Worm (Caenorhabditis elegans) whole organism, L1 larva: ENCODE data around the gene hmg-1.2.

Source experiments
- C16A3.4 ChIP-seq: fragments of 150-350 bp; optimal IDR thresholded peaks from 2 replicates; lab custom pipeline; 2014; ENCODE audit warnings: missing biosample characterization, missing genetic modification characterization
- C34B4.2 ChIP-seq: sonication (generic microtip); optimal IDR thresholded peaks from 2 replicates; lab custom pipeline; 2017; ENCODE audit warnings: mild to moderate bottlenecking, missing genetic modification characterization, missing compliant biosample characterization
- aha-1 ChIP-seq: fragments of 150-350 bp; optimal IDR thresholded peaks from 2 replicates; lab custom pipeline; 2014; ENCODE audit warnings: missing biosample characterization, missing genetic modification characterization
- alr-1 ChIP-seq: fragments of 200-800 bp; sonication (Bioruptor generic); optimal IDR thresholded peaks from 2 replicates; lab custom pipeline; 2018; ENCODE audit warnings: borderline replicate concordance, mild to moderate bottlenecking, missing genetic modification characterization, missing compliant biosample characterization
- aly-2 ChIP-seq: fragments of 150-350 bp; optimal IDR thresholded peaks from 2 replicates; lab custom pipeline; 2014; ENCODE audit warnings: missing biosample characterization, missing genetic modification characterization
- blmp-1 ChIP-seq: fragments of 150-350 bp; optimal IDR thresholded peaks from 2 replicates; lab custom pipeline; 2014; ENCODE audit warnings: missing biosample characterization, missing genetic modification characterization
- ceh-82 ChIP-seq, 3 experiments: fragments of 150-350 bp in 1 of 3; sonication (generic microtip) in 2 of 3; optimal IDR thresholded peaks; 2 replicates each; lab custom pipeline; 2014 to 2017; ENCODE audit warnings: missing biosample characterization in 3 of 3, missing genetic modification characterization in 3 of 3
- ceh-88 ChIP-seq: fragments of 200-800 bp; sonication (Bioruptor generic); IDR thresholded peaks from 2 replicates; pipeline ENCODE4 v1.3.6; 2022; ENCODE audit warnings: missing genetic modification characterization, missing compliant biosample characterization
- dpl-1 ChIP-seq, 3 experiments: fragments of 150-350 bp in 2 of 3; sonication (generic microtip) in 1 of 3; optimal IDR thresholded peaks; 2 replicates each; lab custom pipeline; 2014 to 2017; ENCODE audit warnings: missing biosample characterization in 3 of 3, missing genetic modification characterization in 3 of 3, missing genetic modification reagents in 3 of 3
- dsc-1 ChIP-seq: sonication (generic microtip); optimal IDR thresholded peaks from 2 replicates; lab custom pipeline; 2016; ENCODE audit warnings: mild to moderate bottlenecking, missing genetic modification characterization, missing compliant biosample characterization
- efl-1 ChIP-seq, 4 experiments: fragments of 150-350 bp; optimal IDR thresholded peaks in 3 of 4; peaks in 1 of 4; 1 replicate in 1 of 4; 2 replicates in 3 of 4; lab custom pipeline; 2014; ENCODE audit warnings: missing biosample characterization in 2 of 4, missing genetic modification characterization in 2 of 4, missing genetic modification reagents in 2 of 4
- egl-27 ChIP-seq, 2 experiments: fragments of 150-350 bp in 1 of 2; sonication (generic microtip); optimal IDR thresholded peaks; 3 replicates each; lab custom pipeline; 2017 to 2018; ENCODE audit warnings: missing biosample characterization in 2 of 2, missing genetic modification characterization in 2 of 2, missing genetic modification reagents in 2 of 2
- elt-2 ChIP-seq: sonication (generic microtip); optimal IDR thresholded peaks from 2 replicates; lab custom pipeline; 2016; ENCODE audit warnings: missing genetic modification characterization, mild to moderate bottlenecking, inconsistent platforms, missing compliant biosample characterization, missing genetic modification reagents
- ets-5 ChIP-seq: fragments of 200-800 bp; sonication (Bioruptor generic); IDR thresholded peaks from 2 replicates; pipeline ENCODE4 v1.3.6; 2022; ENCODE audit warnings: missing genetic modification characterization, missing compliant biosample characterization
- fos-1 ChIP-seq: fragments of 150-350 bp; optimal IDR thresholded peaks from 2 replicates; lab custom pipeline; 2014; ENCODE audit warnings: missing biosample characterization, missing genetic modification characterization
- hlh-4 ChIP-seq: sonication (generic microtip); optimal IDR thresholded peaks from 2 replicates; lab custom pipeline; 2016; ENCODE audit warnings: mild to moderate bottlenecking, missing genetic modification characterization, missing compliant biosample characterization
- hpl-2 ChIP-seq: fragments of 150-350 bp; optimal IDR thresholded peaks from 2 replicates; lab custom pipeline; 2014; ENCODE audit warnings: missing biosample characterization, missing genetic modification reagents, missing genetic modification characterization
- irx-1 ChIP-seq: sonication (generic microtip); optimal IDR thresholded peaks from 2 replicates; lab custom pipeline; 2016; ENCODE audit warnings: missing genetic modification characterization, missing compliant biosample characterization
- lin-13 ChIP-seq: fragments of 150-350 bp; optimal IDR thresholded peaks from 2 replicates; lab custom pipeline; 2014; ENCODE audit warnings: missing biosample characterization, missing genetic modification reagents, missing genetic modification characterization
- lin-14 ChIP-seq: fragments of 200-800 bp; sonication (Bioruptor generic); optimal IDR thresholded peaks from 2 replicates; lab custom pipeline; 2018; ENCODE audit warnings: mild to moderate bottlenecking, missing genetic modification characterization, moderate library complexity, missing compliant biosample characterization
- lin-35 ChIP-seq, 2 experiments: fragments of 150-350 bp; optimal IDR thresholded peaks; 2 replicates each; lab custom pipeline; 2014; ENCODE audit warnings: missing biosample characterization in 2 of 2, missing genetic modification characterization in 2 of 2, missing genetic modification reagents in 2 of 2
- lin-39 ChIP-seq: fragments of 150-350 bp; optimal IDR thresholded peaks from 2 replicates; lab custom pipeline; 2014; ENCODE audit warnings: missing biosample characterization, missing genetic modification reagents, missing genetic modification characterization
- lsy-2 ChIP-seq, 2 experiments: fragments of 150-350 bp; optimal IDR thresholded peaks; 2 replicates each; lab custom pipeline; 2014; ENCODE audit warnings: missing biosample characterization in 2 of 2, missing genetic modification characterization in 2 of 2
- mep-1 ChIP-seq: fragments of 150-350 bp; optimal IDR thresholded peaks from 2 replicates; lab custom pipeline; 2014; ENCODE audit warnings: missing biosample characterization, missing genetic modification characterization
- nhr-12 ChIP-seq: sonication (generic microtip); optimal IDR thresholded peaks from 2 replicates; lab custom pipeline; 2017; ENCODE audit warnings: missing biosample characterization, missing genetic modification characterization
- nhr-19 ChIP-seq: fragments of 200-800 bp; sonication (Bioruptor generic); conservative IDR thresholded peaks from 2 replicates; pipeline ENCODE4 v1.3.6; 2022; ENCODE audit warnings: missing genetic modification characterization, missing compliant biosample characterization
- nhr-237 ChIP-seq: fragments of 150-350 bp; optimal IDR thresholded peaks from 2 replicates; lab custom pipeline; 2014; ENCODE audit warnings: missing biosample characterization, missing genetic modification characterization
- nhr-77 ChIP-seq: fragments of 150-350 bp; optimal IDR thresholded peaks from 2 replicates; lab custom pipeline; 2014; ENCODE audit warnings: missing biosample characterization, missing genetic modification characterization
- nhr-85 ChIP-seq: sonication (generic microtip); peaks from one replicate; lab custom pipeline; 2016; ENCODE audit warnings: missing genetic modification characterization, inconsistent platforms, missing compliant biosample characterization
- pax-3 ChIP-seq: fragments of 200-800 bp; sonication (Bioruptor generic); optimal IDR thresholded peaks from 2 replicates; lab custom pipeline; 2018; ENCODE audit warnings: mild to moderate bottlenecking, missing genetic modification characterization, moderate library complexity, missing compliant biosample characterization
- rnt-1 ChIP-seq: sonication (generic microtip); optimal IDR thresholded peaks from 2 replicates; lab custom pipeline; 2016; ENCODE audit warnings: mild to moderate bottlenecking, missing genetic modification characterization, moderate library complexity, missing compliant biosample characterization
- snu-23 ChIP-seq: sonication (generic microtip); optimal IDR thresholded peaks from 2 replicates; lab custom pipeline; 2016; ENCODE audit warnings: missing genetic modification characterization, missing compliant biosample characterization
- sptf-1 ChIP-seq: fragments of 150-350 bp; optimal IDR thresholded peaks from 2 replicates; lab custom pipeline; 2014; ENCODE audit warnings: missing biosample characterization, missing genetic modification characterization
- sup-37 ChIP-seq: fragments of 200-800 bp; sonication (Bioruptor generic); optimal IDR thresholded peaks from 2 replicates; lab custom pipeline; 2018; ENCODE audit warnings: mild to moderate bottlenecking, missing genetic modification characterization, missing compliant biosample characterization
- tlp-1 ChIP-seq: fragments of 150-350 bp; optimal IDR thresholded peaks from 2 replicates; lab custom pipeline; 2014; ENCODE audit warnings: missing biosample characterization, missing genetic modification characterization
- unc-30 ChIP-seq: sonication (generic microtip); optimal IDR thresholded peaks from 2 replicates; lab custom pipeline; 2017; ENCODE audit warnings: missing biosample characterization, missing genetic modification characterization
- unc-86 ChIP-seq: sonication (generic microtip); optimal IDR thresholded peaks from 2 replicates; lab custom pipeline; 2016; ENCODE audit warnings: missing genetic modification characterization, missing compliant biosample characterization
- vab-15 ChIP-seq: sonication (generic microtip); optimal IDR thresholded peaks from 2 replicates; lab custom pipeline; 2017; ENCODE audit warnings: missing genotype, mild to moderate bottlenecking, missing genetic modification characterization, missing compliant biosample characterization
- zag-1 ChIP-seq: fragments of 150-350 bp; optimal IDR thresholded peaks from 2 replicates; lab custom pipeline; 2014; ENCODE audit warnings: missing biosample characterization, missing genetic modification characterization
- zip-4 ChIP-seq: fragments of 200-800 bp; sonication (Bioruptor generic); optimal IDR thresholded peaks from 2 replicates; lab custom pipeline; 2018; ENCODE audit warnings: mild to moderate bottlenecking, missing genetic modification characterization, moderate library complexity, missing compliant biosample characterization
- ztf-4 ChIP-seq: fragments of 150-350 bp; optimal IDR thresholded peaks from 2 replicates; lab custom pipeline; 2014; ENCODE audit warnings: missing biosample characterization, missing genetic modification characterization

Gene hmg-1.2

ce11 chrIII:6290469-6291182 lies 10.4 kb downstream of the hmg-1.2 start:
- TF ChIP-seq elt-2 (tag; lab: Kevin White, UChicago) (peak; percentile 34), pax-3 (no peak), fos-1 (tag; lab: Kevin White, UChicago) (peak; percentile 3)

- TF ChIP-seq nhr-77 (tag; lab: Kevin White, UChicago), result no peak
- TF ChIP-seq ceh-88 (GFP tag; lab: Robert Waterston, UW), result no peak
- no peak for TF ChIP-seq lin-39 (tag; lab: Kevin White, UChicago)
- TF ChIP-seq ets-5 (GFP tag; lab: Robert Waterston, UW), result no peak
- no peak for TF ChIP-seq nhr-19 (GFP tag; lab: Robert Waterston, UW)
- no peak for TF ChIP-seq tlp-1 (tag; lab: Kevin White, UChicago)
- TF ChIP-seq sptf-1 (tag; lab: Kevin White, UChicago), result no peak
- TF ChIP-seq unc-86 (tag; lab: Kevin White, UChicago), result no peak
- no peak for TF ChIP-seq unc-30 (tag; lab: Kevin White, UChicago)
- TF ChIP-seq C34B4.2 (tag; lab: Kevin White, UChicago), result no peak
- TF ChIP-seq blmp-1 (tag; lab: Kevin White, UChicago), result no peak
- TF ChIP-seq hlh-4 (tag; lab: Kevin White, UChicago), result no peak
- no peak for TF ChIP-seq nhr-12 (tag; lab: Kevin White, UChicago)
- no peak for TF ChIP-seq aha-1
- TF ChIP-seq rnt-1 (tag; lab: Kevin White, UChicago), result no peak
- no peak for TF ChIP-seq lsy-2 (tag; optimal IDR thresholded peaks at IDR 0.05; lab: Kevin White, UChicago)
Measured at ce11 chrIII:6295972-6296700, 16.0 kb downstream of the hmg-1.2 start, which contains the start of gene F47D12.7. Gene F47D12.7 (minus strand): TSS chrIII:6296022.

ce11 chrIII:6297599-6297998 lies 17.4 kb downstream of the hmg-1.2 start:
- TF ChIP-seq lin-14 (peak; percentile 45), alr-1 (no peak)

ce11 chrIII:6298131-6298530 lies 18.0 kb downstream of the hmg-1.2 start, which contains the start of gene F47D12.3:
Gene F47D12.3 (plus strand): TSS chrIII:6298461.
- TF ChIP-seq ceh-82 (tag; optimal IDR thresholded peaks at IDR 0.05; lab: Kevin White, UChicago) (no peak), zip-4 (no peak)
- TF ChIP-seq, all 84 proteins: peak for 0

- TF ChIP-seq efl-1 (optimal IDR thresholded peaks at IDR 0.05; lab: Kevin White, UChicago), result no peak
- peak in 1 of 2 experiments; percentile 56 for TF ChIP-seq efl-1 (GFP tag; optimal IDR thresholded peaks at IDR 0.05 in 1 of 2; lab: Kevin White, UChicago)
- TF ChIP-seq lin-13 (GFP tag; lab: Kevin White, UChicago), result no peak
- TF ChIP-seq zag-1 (tag; lab: Kevin White, UChicago), result no peak
Measured at ce11 chrIII:6300297-6300696, 20.1 kb downstream of the hmg-1.2 start.

- TF ChIP-seq ets-5 (GFP tag; lab: Robert Waterston, UW), result no peak
- TF ChIP-seq egl-27 (tag; optimal IDR thresholded peaks at IDR 0.05; lab: Kevin White, UChicago), result peak in 1 of 2 experiments; percentile 43
- peak; percentile 92 for TF ChIP-seq nhr-85 (tag; lab: Kevin White, UChicago)
- peak; percentile 91 for TF ChIP-seq mep-1
- TF ChIP-seq nhr-19 (GFP tag; lab: Robert Waterston, UW), result peak; percentile 76
- TF ChIP-seq hpl-2 (GFP tag; lab: Kevin White, UChicago), result no peak
- TF ChIP-seq ceh-82 (tag; optimal IDR thresholded peaks at IDR 0.05; lab: Kevin White, UChicago), result peak; percentile 28 to 80 (median 45)
- TF ChIP-seq dpl-1 (GFP tag; optimal IDR thresholded peaks at IDR 0.05; lab: Kevin White, UChicago), result peak; percentile 75 to 81 (median 78)
- no peak for TF ChIP-seq nhr-237 (tag; lab: Kevin White, UChicago)
- peak; percentile 36 for TF ChIP-seq ztf-4 (tag; lab: Kevin White, UChicago)
- peak; percentile 80 for TF ChIP-seq C16A3.4 (tag; lab: Kevin White, UChicago)
- TF ChIP-seq irx-1 (tag; lab: Kevin White, UChicago), result peak; percentile 66
- peak; percentile 78 to 84 for TF ChIP-seq lin-35 (GFP tag; optimal IDR thresholded peaks at IDR 0.05; lab: Kevin White, UChicago)
- peak; percentile 94 for TF ChIP-seq snu-23 (GFP tag; lab: Kevin White, UChicago)
- no peak for TF ChIP-seq dsc-1 (tag; lab: Kevin White, UChicago)
- peak; percentile 23 for TF ChIP-seq vab-15 (tag; lab: Kevin White, UChicago)
- TF ChIP-seq aly-2 (tag; lab: Kevin White, UChicago), result no peak
- TF ChIP-seq sup-37, result peak; percentile 15
Measured at ce11 chrIII:6303114-6303647, 23.0 kb downstream of the hmg-1.2 start, which contains the start of gene F47D12.9. Gene F47D12.9 (minus strand): TSS chrIII:6303380.
